Worm (Caenorhabditis elegans): ENCODE results near the gene irld-28.
A peak's percentile ranks its signal among the peaks of the same experiment; 100 is the strongest.

Gene irld-28

ce11 chrV:2303775-2304174 lies 32.3 kb downstream of the irld-28 start, which contains the start of gene irld-15:
Gene irld-15, minus strand, starts transcription at chrV:2303875.
- TF ChIP-seq nfyb-1 (GFP tag; IDR thresholded peaks at IDR 0.05) (no peak), T26A5.8 (tag; optimal IDR thresholded peaks at IDR 0.05) (no peak), rpc-1 (optimal IDR thresholded peaks at IDR 0.05) (no peak), rpc-1 (tag; optimal IDR thresholded peaks at IDR 0.05) (no peak), ztf-18 (tag; optimal IDR thresholded peaks at IDR 0.05) (no peak), nhr-90 (tag; optimal IDR thresholded peaks at IDR 0.05) (no peak), ekl-4 (GFP tag; IDR thresholded peaks at IDR 0.05) (no peak), sptf-2 (GFP tag; optimal IDR thresholded peaks at IDR 0.05) (no peak), ceh-100 (GFP tag; IDR thresholded peaks at IDR 0.05) (no peak), K12H6.12 (tag; optimal IDR thresholded peaks at IDR 0.05) (no peak), ztf-28 (GFP tag; IDR thresholded peaks at IDR 0.05) (no peak), attf-5 (GFP tag; optimal IDR thresholded peaks at IDR 0.05) (no peak), lag-1 (GFP tag; IDR thresholded peaks at IDR 0.05) (no peak), dpl-1 (GFP tag; optimal IDR thresholded peaks at IDR 0.05) (no peak), K11D2.4 (GFP tag; IDR thresholded peaks at IDR 0.05) (no peak), madf-6 (GFP tag; IDR thresholded peaks at IDR 0.05) (no peak), let-526 (GFP tag; IDR thresholded peaks at IDR 0.05) (no peak)

ce11 chrV:2300905-2301304 lies 35.1 kb downstream of the irld-28 start, which contains the start of gene Y19D10B.8:
Gene Y19D10B.8, minus strand, starts transcription at chrV:2301005.
- no peak for TF ChIP-seq B0336.3 (GFP tag; IDR thresholded peaks at IDR 0.05)
- TF ChIP-seq zfh-2 (GFP tag; conservative IDR thresholded peaks at IDR 0.05), result no peak
- TF ChIP-seq T26A5.8 (tag; optimal IDR thresholded peaks at IDR 0.05), result no peak
- TF ChIP-seq Y67H2A.10 (GFP tag; conservative IDR thresholded peaks at IDR 0.05), result no peak
- no peak for TF ChIP-seq aptf-2 (GFP tag; conservative IDR thresholded peaks at IDR 0.05)
- no peak for TF ChIP-seq egl-18 (GFP tag; IDR thresholded peaks at IDR 0.05)
- no peak for TF ChIP-seq athp-1 (tag; optimal IDR thresholded peaks at IDR 0.05)
- no peak for TF ChIP-seq ceh-100 (GFP tag; IDR thresholded peaks at IDR 0.05)
- TF ChIP-seq dpl-1 (GFP tag; optimal IDR thresholded peaks at IDR 0.05), result no peak

- peak; percentile 43 for TF ChIP-seq nhr-80 (tag; optimal IDR thresholded peaks at IDR 0.05)
- TF ChIP-seq lin-54 (GFP tag; optimal IDR thresholded peaks at IDR 0.05), result no peak
These were observed 41.5 kb downstream of the irld-28 start, which contains the start of gene nhr-226 for ce11 chrV:2294577-2294976. Gene nhr-226, plus strand, starts transcription at chrV:2294877.

ce11 chrV:2292240-2292639 lies 43.8 kb downstream of the irld-28 start, which contains the start of gene nhr-115:
Gene nhr-115, plus strand, starts transcription at chrV:2292540.
- TF ChIP-seq nhr-80 (tag; optimal IDR thresholded peaks at IDR 0.05) (peak; percentile 29), F49E8.2 (tag; optimal IDR thresholded peaks at IDR 0.05; ENCODE audit: insufficient read depth) (no peak)

- TF ChIP-seq nhr-80 (tag; optimal IDR thresholded peaks at IDR 0.05) (no peak), fkh-3 (tag; optimal IDR thresholded peaks at IDR 0.05) (no peak), sdz-38 (tag; optimal IDR thresholded peaks at IDR 0.05) (no peak), lin-35 (GFP tag; optimal IDR thresholded peaks at IDR 0.05) (no peak), ztf-3 (GFP tag; optimal IDR thresholded peaks at IDR 0.05) (no peak), madf-8 (GFP tag; conservative IDR thresholded peaks at IDR 0.05) (no peak), ceh-100 (GFP tag; IDR thresholded peaks at IDR 0.05) (no peak), nfya-2 (GFP tag; IDR thresholded peaks at IDR 0.05) (no peak), dox-1 (GFP tag; IDR thresholded peaks at IDR 0.05) (no peak), Y53F4B.3 (GFP tag; IDR thresholded peaks at IDR 0.05) (no peak), egl-44 (GFP tag; IDR thresholded peaks at IDR 0.05) (no peak), lin-54 (GFP tag; optimal IDR thresholded peaks at IDR 0.05) (no peak), snpc-4 (GFP tag; optimal IDR thresholded peaks at IDR 0.05) (no peak), snpc-4 (tag; optimal IDR thresholded peaks at IDR 0.05) (no peak), ztf-22 (GFP tag; optimal IDR thresholded peaks at IDR 0.05) (no peak), lsl-1 (GFP tag; optimal IDR thresholded peaks at IDR 0.05) (no peak), pbrm-1 (GFP tag; IDR thresholded peaks at IDR 0.05) (no peak), ztf-28 (GFP tag; IDR thresholded peaks at IDR 0.05) (no peak), attf-5 (GFP tag; optimal IDR thresholded peaks at IDR 0.05) (no peak), hsf-1 (GFP tag; IDR thresholded peaks at IDR 0.05) (no peak), ceh-27 (GFP tag; optimal IDR thresholded peaks at IDR 0.05) (no peak)
These were observed 45.7 kb downstream of the irld-28 start, which contains the start of gene nhr-225 for ce11 chrV:2290329-2290728. Gene nhr-225, minus strand, starts transcription at chrV:2290474.
